Worm (Caenorhabditis elegans): ENCODE data around the gene srh-34.
A peak's percentile ranks its signal among the peaks of the same experiment; 100 is the strongest.

srh-34 gene

DNA sequence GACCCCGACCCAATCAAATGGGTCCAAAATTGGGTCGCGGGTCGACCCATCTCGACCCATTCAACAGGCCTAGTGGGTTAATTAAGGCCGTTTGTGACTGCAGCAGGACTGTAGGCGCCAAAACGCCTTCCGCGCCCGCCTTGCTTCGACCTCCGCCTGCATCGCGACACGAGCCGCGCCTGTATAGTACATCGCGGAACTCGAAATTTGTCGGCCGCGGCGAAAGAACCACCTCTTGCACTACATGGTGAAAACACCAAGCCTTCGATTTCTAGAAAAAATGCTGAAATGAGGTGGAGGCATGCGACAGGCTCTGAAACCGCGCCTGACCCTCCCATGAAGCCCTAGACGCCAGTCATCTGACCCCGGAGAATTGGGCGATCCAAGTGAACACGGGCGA, 41.5 kb upstream of the srh-34 start:
- TF ChIP-seq nhr-76 (tag; optimal IDR thresholded peaks at IDR 0.05): no peak
- TF ChIP-seq eor-1 (tag; optimal IDR thresholded peaks at IDR 0.05): no peak
- no peak for TF ChIP-seq nhr-237 (tag; optimal IDR thresholded peaks at IDR 0.05)
- no peak for TF ChIP-seq egl-27 (tag; optimal IDR thresholded peaks at IDR 0.05)
- no peak for TF ChIP-seq fkh-10 (GFP tag; optimal IDR thresholded peaks at IDR 0.05)
- no peak for TF ChIP-seq daf-12 (tag; optimal IDR thresholded peaks at IDR 0.05)
- no peak for TF ChIP-seq unc-39 (tag; optimal IDR thresholded peaks at IDR 0.05)
- no peak for TF ChIP-seq nhr-43 (tag; optimal IDR thresholded peaks at IDR 0.05; ENCODE audit: poor library complexity, severe bottlenecking)
- TF ChIP-seq elt-3 (tag; optimal IDR thresholded peaks at IDR 0.05): no peak
- TF ChIP-seq nhr-67 (tag; optimal IDR thresholded peaks at IDR 0.05): no peak
- no peak for TF ChIP-seq nhr-77 (tag; optimal IDR thresholded peaks at IDR 0.05)
- no peak for TF ChIP-seq lin-15B (tag; optimal IDR thresholded peaks at IDR 0.05)
- no peak for TF ChIP-seq elt-1 (tag; optimal IDR thresholded peaks at IDR 0.05)
- TF ChIP-seq unc-62 (GFP tag; optimal IDR thresholded peaks at IDR 0.05): no peak
- no peak for TF ChIP-seq snpc-4 (tag; optimal IDR thresholded peaks at IDR 0.05)
- TF ChIP-seq ceh-16 (tag; optimal IDR thresholded peaks at IDR 0.05): no peak
- no peak for TF ChIP-seq pha-4 (tag; optimal IDR thresholded peaks at IDR 0.05)
- no peak for TF ChIP-seq mdl-1 (tag; optimal IDR thresholded peaks at IDR 0.05)
- TF ChIP-seq mml-1 (tag; optimal IDR thresholded peaks at IDR 0.05): no peak

ce11 chrV:486684-487083, 40.2 kb upstream of the srh-34 start, which contains the start of gene nhr-211:
nhr-211 (plus strand) TSS chrV:486984.
- TF ChIP-seq lin-15B (tag; optimal IDR thresholded peaks at IDR 0.05): no peak
- no peak for TF ChIP-seq ztf-11 (tag; optimal IDR thresholded peaks at IDR 0.05)
- TF ChIP-seq nhr-23 (tag; optimal IDR thresholded peaks at IDR 0.05): no peak
- TF ChIP-seq ceh-28 (tag; optimal IDR thresholded peaks at IDR 0.05): no peak
- no peak for TF ChIP-seq egl-27 (tag; optimal IDR thresholded peaks at IDR 0.05)
- no peak for TF ChIP-seq fos-1 (tag; optimal IDR thresholded peaks at IDR 0.05)
- TF ChIP-seq ceh-9 (tag; optimal IDR thresholded peaks at IDR 0.05): no peak
- TF ChIP-seq ceh-16 (tag; optimal IDR thresholded peaks at IDR 0.05): no peak
- TF ChIP-seq tbx-2 (tag; optimal IDR thresholded peaks at IDR 0.05): no peak
- no peak for TF ChIP-seq nfya-1 (tag; optimal IDR thresholded peaks at IDR 0.05; ENCODE audit: insufficient read depth)
- TF ChIP-seq daf-12 (tag; optimal IDR thresholded peaks at IDR 0.05): no peak
- no peak for TF ChIP-seq lsy-12 (tag; optimal IDR thresholded peaks at IDR 0.05)
- TF ChIP-seq sea-2 (GFP tag; optimal IDR thresholded peaks at IDR 0.05): no peak
- TF ChIP-seq ceh-82 (tag; optimal IDR thresholded peaks at IDR 0.05): no peak
- TF ChIP-seq unc-62 (GFP tag; optimal IDR thresholded peaks at IDR 0.05): no peak
- TF ChIP-seq mml-1 (tag; optimal IDR thresholded peaks at IDR 0.05): no peak
- no peak for TF ChIP-seq fkh-10 (GFP tag; optimal IDR thresholded peaks at IDR 0.05)
- TF ChIP-seq elt-1 (tag; optimal IDR thresholded peaks at IDR 0.05): no peak
- no peak for TF ChIP-seq ZK546.5 (tag; optimal IDR thresholded peaks at IDR 0.05)
- no peak for TF ChIP-seq nhr-43 (tag; optimal IDR thresholded peaks at IDR 0.05; ENCODE audit: poor library complexity, severe bottlenecking)

DNA sequence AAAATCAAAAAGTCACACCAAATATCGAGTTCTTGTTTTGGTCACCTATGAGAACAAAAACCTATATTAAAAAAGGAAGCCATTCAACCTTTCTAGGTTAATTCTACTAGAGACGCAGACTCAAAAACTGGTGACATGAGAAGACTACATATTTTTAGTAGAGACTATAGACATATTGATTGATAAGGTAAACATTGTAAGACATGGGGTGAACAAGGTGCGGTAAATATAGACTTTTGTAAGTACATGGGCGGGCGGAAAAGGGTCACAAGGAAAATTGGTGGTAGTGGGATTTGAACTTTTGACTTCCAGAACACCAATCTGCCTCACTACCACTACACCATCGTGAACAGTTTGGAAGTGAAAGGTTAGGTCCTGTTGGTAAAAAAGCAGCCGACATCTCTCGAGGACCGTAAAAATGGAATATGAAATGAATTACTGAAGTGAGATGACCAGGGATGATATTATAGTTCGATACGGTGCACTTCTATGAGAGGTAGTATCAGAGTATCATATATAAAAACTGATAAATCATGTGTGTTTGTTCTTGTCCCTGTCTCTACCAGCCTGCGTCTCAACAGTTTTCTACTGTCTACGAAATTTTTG, 37.9 kb upstream of the srh-34 start, which contains the start of gene nhr-212:
Gene nhr-212 (plus strand): TSS at position 573 of the 606 bp plus-strand sequence.
- TF ChIP-seq ceh-16 (tag; optimal IDR thresholded peaks at IDR 0.05) (no peak), elt-2 (tag; optimal IDR thresholded peaks at IDR 0.05) (peak; percentile 40), unc-39 (tag; optimal IDR thresholded peaks at IDR 0.05) (no peak), pha-4 (tag; optimal IDR thresholded peaks at IDR 0.05) (peak; percentile 83), pqm-1 (tag; optimal IDR thresholded peaks at IDR 0.05) (peak; percentile 50), ceh-28 (tag; optimal IDR thresholded peaks at IDR 0.05) (peak; percentile 57), mml-1 (tag; optimal IDR thresholded peaks at IDR 0.05) (no peak), nhr-76 (tag; optimal IDR thresholded peaks at IDR 0.05) (no peak), egl-27 (tag; optimal IDR thresholded peaks at IDR 0.05) (no peak), nhr-23 (tag; optimal IDR thresholded peaks at IDR 0.05) (peak; percentile 27)

DNA sequence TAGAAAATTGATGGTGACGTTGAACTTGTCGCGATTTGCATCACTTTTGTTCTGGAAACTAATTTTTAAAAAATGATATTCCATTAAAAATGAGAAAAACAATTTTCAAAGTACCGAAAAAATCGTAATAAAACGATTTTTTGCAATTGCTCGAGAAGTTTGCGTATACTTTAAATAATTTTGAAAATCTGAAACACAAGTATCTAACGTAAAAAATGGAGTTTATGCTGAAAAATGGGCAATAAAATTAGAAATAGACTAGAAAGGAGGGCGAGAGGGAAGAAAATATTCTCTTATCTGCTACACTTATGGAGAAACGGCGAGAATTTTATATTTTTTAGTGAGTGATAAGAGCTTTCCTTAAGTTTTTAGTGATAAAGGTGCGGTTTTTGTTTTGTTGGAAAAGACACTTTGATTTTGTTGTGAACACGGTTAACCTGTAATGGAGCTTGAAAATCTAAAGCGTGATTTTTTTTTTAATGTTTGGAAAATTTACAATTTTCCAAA, 36.9 kb upstream of the srh-34 start, which contains the start of gene nhr-130:
Gene nhr-130 (minus strand): TSS at position 51 of the 507 bp plus-strand sequence.
- peak; percentile 77 for TF ChIP-seq pqm-1 (tag; optimal IDR thresholded peaks at IDR 0.05)
- peak; percentile 90 for TF ChIP-seq elt-2 (tag; optimal IDR thresholded peaks at IDR 0.05)
- TF ChIP-seq nhr-76 (tag; optimal IDR thresholded peaks at IDR 0.05): no peak
- TF ChIP-seq ceh-9 (tag; optimal IDR thresholded peaks at IDR 0.05): no peak
- peak; percentile 20 for TF ChIP-seq pha-4 (tag; optimal IDR thresholded peaks at IDR 0.05)
